Fruit fly (Drosophila melanogaster): Measurements from ENCODE around the gene Ktl.

The Ktl gene

DNA sequence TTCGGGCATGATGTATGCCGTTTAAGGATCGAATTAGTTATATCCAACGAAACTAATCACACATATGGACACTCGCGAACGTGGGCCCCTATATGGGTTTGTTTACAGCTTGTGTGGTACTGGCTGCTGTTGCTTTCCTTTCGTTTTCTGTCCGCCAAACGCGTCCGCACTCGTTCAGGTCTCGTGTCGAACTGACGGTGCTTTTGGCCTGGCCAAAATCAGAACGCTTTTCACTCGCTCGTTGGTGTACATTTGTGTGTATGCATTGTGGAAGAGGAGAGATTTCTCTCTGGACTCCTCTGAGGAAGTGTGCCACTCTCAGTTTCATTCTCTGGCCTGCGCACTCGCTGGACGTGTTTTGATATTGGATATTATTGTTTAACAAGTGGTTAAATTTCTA, at the start of gene Ktl:
Gene Ktl, minus strand, starts transcription at position 193 of the 400 bp plus-strand sequence.
- no peak for TF ChIP-seq Dll (optimal IDR thresholded peaks at IDR 0.05)
- no peak for TF ChIP-seq usp (GFP tag; optimal IDR thresholded peaks at IDR 0.05)
- no peak for TF ChIP-seq psq (optimal IDR thresholded peaks at IDR 0.05)
- no peak for TF ChIP-seq EcR (GFP tag; optimal IDR thresholded peaks at IDR 0.05)
- TF ChIP-seq pan (optimal IDR thresholded peaks at IDR 0.05): no peak
- no peak for TF ChIP-seq CG8478 (optimal IDR thresholded peaks at IDR 0.05)

DNA sequence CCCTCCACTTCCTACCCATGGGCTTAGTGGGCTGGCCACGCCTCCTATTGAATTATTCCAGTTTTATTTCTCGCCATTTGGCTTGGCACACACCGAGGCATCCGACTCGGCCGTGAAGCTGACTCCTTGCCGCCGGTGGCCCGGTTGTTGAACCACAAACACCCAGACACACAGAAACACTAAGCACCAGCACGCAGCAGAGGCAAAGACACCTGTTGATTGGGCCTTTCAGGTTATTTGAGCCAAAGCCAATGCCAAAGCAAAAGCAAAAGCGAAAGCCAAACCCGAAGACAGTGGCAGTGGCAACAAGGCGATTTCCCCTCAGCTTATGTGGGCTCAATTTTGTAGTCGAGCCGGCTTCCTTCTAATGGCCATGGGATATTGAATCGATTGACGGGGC, 49.7 kb upstream of the Ktl start:
- no peak for TF ChIP-seq pan (optimal IDR thresholded peaks at IDR 0.05)
- no peak for TF ChIP-seq Dll (optimal IDR thresholded peaks at IDR 0.05)
- no peak for TF ChIP-seq usp (GFP tag; optimal IDR thresholded peaks at IDR 0.05)
- TF ChIP-seq psq (optimal IDR thresholded peaks at IDR 0.05): no peak
- TF ChIP-seq CG8478 (optimal IDR thresholded peaks at IDR 0.05): no peak
- TF ChIP-seq EcR (GFP tag; optimal IDR thresholded peaks at IDR 0.05): no peak

DNA sequence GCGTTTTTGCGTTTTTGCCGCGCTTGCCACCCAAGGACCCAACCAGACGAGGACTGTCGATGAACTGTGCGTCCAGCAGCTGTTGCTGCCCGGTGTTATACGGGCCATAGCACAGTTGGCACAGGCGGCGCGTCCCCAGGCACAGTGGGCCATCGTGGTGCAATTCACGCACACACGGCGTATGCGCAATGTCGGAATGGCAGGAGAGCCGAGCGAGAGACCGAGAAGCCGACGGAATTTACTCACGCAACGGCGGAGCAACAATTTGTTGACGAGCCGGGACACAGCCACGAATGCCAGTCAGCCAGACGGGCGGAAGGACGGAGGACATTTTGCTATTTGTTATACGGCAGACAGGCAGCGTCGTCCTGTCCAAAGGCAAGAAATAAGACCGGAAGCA, 48.3 kb upstream of the Ktl start, which contains the start of gene CG31191:
Gene CG31191, minus strand, starts transcription at position 68 of the 400 bp plus-strand sequence.
- TF ChIP-seq psq (optimal IDR thresholded peaks at IDR 0.05): no peak
- no peak for TF ChIP-seq usp (GFP tag; optimal IDR thresholded peaks at IDR 0.05)
- no peak for TF ChIP-seq EcR (GFP tag; optimal IDR thresholded peaks at IDR 0.05)
- no peak for TF ChIP-seq CG8478 (optimal IDR thresholded peaks at IDR 0.05)
- no peak for TF ChIP-seq pan (optimal IDR thresholded peaks at IDR 0.05)

DNA sequence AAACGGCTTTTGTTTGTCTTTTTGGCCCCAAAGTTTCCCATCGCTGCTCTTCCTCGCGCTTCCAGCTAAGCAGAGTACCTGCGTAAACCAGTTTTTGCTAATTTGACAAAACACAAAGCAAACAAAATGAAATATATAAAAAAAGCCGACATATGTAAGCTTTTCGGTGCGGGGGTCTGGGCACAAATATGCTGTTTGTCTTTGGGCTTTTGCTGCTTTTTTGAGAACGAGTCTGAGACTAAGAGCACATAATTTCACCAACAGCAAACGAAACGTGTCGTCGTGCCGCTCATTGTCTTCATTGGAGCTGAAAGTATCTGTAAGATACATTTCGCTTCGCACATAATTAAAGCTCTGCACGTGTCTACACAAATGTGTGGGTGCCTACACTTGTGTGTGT, 18.7 kb upstream of the Ktl start:
- TF ChIP-seq pan (optimal IDR thresholded peaks at IDR 0.05): no peak
- TF ChIP-seq EcR (GFP tag; optimal IDR thresholded peaks at IDR 0.05): no peak

DNA sequence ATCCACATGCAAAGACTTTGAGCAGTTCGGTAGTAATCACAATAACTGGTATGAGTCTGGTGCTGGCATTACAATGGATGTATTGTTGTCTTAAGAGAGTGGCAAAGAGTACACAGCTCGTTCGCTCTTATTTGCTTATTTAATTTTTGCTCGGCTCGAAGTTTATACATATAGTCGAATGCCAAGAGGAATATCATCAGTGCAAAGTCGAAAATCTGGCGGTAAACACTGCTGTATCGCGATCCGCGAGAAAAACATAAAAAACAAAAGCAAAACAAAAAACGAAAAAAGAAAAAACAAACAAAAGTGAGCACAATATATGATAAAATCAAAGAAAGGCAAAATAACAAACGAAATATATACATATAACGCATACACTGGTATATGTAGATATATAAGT, 17.0 kb upstream of the Ktl start, which contains the start of gene hdly:
Gene hdly, plus strand, starts transcription at position 194 of the 400 bp plus-strand sequence.
- TF ChIP-seq Dll (optimal IDR thresholded peaks at IDR 0.05): no peak
- no peak for TF ChIP-seq EcR (GFP tag; optimal IDR thresholded peaks at IDR 0.05)
- TF ChIP-seq usp (GFP tag; optimal IDR thresholded peaks at IDR 0.05): no peak
- no peak for TF ChIP-seq pan (optimal IDR thresholded peaks at IDR 0.05)
- TF ChIP-seq psq (optimal IDR thresholded peaks at IDR 0.05): no peak
- no peak for TF ChIP-seq CG8478 (optimal IDR thresholded peaks at IDR 0.05)

DNA sequence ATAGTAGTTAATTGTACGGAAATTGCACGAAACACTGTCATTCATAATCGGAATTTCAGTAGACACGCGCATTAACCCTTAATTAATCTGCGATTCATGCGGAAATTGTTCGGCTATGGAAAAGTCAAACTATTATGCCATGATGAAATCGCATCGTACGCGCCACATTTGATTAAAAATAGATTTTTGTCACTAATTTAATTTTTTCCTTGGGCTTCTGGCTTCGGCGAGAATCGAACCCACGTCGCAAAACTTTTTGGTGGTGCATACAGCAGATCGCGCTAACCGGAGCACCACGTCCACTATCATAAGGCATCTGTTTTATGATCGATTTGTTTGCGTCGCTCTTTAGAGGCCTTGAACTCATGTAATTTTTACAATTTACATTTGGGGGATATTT, 15.6 kb upstream of the Ktl start:
- no peak for TF ChIP-seq CG8478 (optimal IDR thresholded peaks at IDR 0.05)
- TF ChIP-seq psq (optimal IDR thresholded peaks at IDR 0.05): no peak
- no peak for TF ChIP-seq EcR (GFP tag; optimal IDR thresholded peaks at IDR 0.05)
- TF ChIP-seq pan (optimal IDR thresholded peaks at IDR 0.05): no peak
- no peak for TF ChIP-seq usp (GFP tag; optimal IDR thresholded peaks at IDR 0.05)
- TF ChIP-seq Dll (optimal IDR thresholded peaks at IDR 0.05): no peak

DNA sequence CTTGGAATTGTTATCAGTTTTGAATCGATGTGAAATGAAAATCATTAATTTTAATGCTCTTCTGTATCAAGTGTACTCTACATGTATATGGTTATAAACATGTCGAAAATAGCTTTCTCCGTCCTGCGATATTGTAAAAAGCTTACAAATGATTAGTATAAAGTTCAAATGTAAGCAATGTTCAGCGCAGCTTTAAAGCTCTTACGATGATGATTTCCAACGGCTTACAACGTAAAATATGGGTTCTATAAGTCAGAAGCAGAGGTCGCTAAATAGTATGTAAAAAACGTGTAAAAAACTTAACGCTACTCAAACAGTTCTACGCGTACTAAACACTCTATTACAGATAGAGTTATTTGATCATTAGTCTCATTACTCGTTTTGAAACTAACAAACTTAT, 11.5 kb upstream of the Ktl start:
- TF ChIP-seq EcR (GFP tag; optimal IDR thresholded peaks at IDR 0.05): no peak
- TF ChIP-seq pan (optimal IDR thresholded peaks at IDR 0.05): no peak
- no peak for TF ChIP-seq CG8478 (optimal IDR thresholded peaks at IDR 0.05)
- TF ChIP-seq usp (GFP tag; optimal IDR thresholded peaks at IDR 0.05): no peak
- no peak for TF ChIP-seq Dll (optimal IDR thresholded peaks at IDR 0.05)
- no peak for TF ChIP-seq psq (optimal IDR thresholded peaks at IDR 0.05)

DNA sequence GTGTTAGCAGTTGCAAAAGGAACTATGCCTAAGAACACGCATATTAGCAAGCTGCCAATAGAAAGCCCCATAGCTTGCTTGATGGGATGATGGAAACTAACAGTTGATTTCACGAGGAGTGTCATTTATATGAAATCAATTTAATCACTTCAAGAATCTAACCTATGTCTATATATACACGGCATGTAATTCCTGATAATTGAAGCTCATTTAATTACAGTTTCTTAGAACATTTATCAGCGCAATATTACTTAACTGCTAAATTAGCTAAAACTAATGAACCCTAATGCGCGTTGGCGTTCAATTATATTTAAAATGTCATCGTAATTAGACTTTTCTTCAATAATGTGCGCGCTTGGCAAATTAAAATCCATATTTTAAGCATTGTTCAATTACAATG, 8.3 kb upstream of the Ktl start, which contains the start of gene TotX:
Gene TotX, minus strand, starts transcription at position 101 of the 400 bp plus-strand sequence.
- no peak for TF ChIP-seq EcR (GFP tag; optimal IDR thresholded peaks at IDR 0.05)
- no peak for TF ChIP-seq psq (optimal IDR thresholded peaks at IDR 0.05)
- no peak for TF ChIP-seq CG8478 (optimal IDR thresholded peaks at IDR 0.05)
- TF ChIP-seq pan (optimal IDR thresholded peaks at IDR 0.05): no peak
- TF ChIP-seq usp (GFP tag; optimal IDR thresholded peaks at IDR 0.05): no peak
- TF ChIP-seq Dll (optimal IDR thresholded peaks at IDR 0.05): no peak

DNA sequence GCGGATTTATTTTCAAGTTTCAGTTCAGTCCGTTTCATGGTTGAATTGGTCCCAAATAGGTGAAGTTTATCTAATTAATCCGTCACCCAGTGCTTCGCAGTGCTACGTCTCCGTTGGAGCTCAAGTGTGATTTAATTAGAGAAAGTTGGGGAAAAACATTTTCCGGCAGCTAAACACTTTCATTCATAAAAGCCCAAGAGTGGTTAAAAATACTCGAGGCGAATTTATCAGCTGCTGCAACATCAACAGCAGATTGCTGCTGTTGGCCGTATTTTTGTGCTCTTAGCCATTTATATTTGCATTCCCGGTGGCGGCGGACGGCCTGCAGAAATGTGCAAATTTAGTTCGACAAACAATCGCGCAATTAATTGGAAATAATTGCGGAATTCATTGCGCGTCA, 4.5 kb upstream of the Ktl start, which contains the start of gene Grik:
Gene Grik, plus strand, starts transcription at position 301 of the 400 bp plus-strand sequence.
- TF ChIP-seq CG8478 (optimal IDR thresholded peaks at IDR 0.05) (no peak), EcR (GFP tag; optimal IDR thresholded peaks at IDR 0.05) (no peak), usp (GFP tag; optimal IDR thresholded peaks at IDR 0.05) (no peak), psq (optimal IDR thresholded peaks at IDR 0.05) (no peak), Dll (optimal IDR thresholded peaks at IDR 0.05) (no peak), pan (optimal IDR thresholded peaks at IDR 0.05) (no peak)

DNA sequence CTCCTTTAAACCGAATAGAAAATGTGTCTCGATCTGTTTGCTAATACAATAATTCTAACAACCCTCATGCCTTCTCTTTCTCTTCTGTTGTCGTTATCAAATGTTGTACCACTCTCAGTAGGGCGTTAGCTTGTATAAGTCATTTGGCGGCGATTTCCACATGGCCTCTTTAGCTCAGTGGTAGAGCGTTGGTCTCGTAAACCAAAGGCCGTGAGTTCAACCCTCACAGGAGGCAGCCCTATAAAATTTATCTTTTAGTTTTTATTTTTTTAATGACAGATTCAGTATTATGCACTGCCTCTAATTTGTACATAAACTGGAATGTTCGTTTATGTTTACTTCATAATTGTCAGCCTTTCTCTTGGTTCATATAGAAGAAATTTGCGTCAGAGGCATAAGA, 5.6 kb downstream of the Ktl start:
- TF ChIP-seq Dll (optimal IDR thresholded peaks at IDR 0.05) (no peak), usp (GFP tag; optimal IDR thresholded peaks at IDR 0.05) (no peak), EcR (GFP tag; optimal IDR thresholded peaks at IDR 0.05) (no peak), psq (optimal IDR thresholded peaks at IDR 0.05) (no peak), CG8478 (optimal IDR thresholded peaks at IDR 0.05) (no peak), pan (optimal IDR thresholded peaks at IDR 0.05) (no peak)

DNA sequence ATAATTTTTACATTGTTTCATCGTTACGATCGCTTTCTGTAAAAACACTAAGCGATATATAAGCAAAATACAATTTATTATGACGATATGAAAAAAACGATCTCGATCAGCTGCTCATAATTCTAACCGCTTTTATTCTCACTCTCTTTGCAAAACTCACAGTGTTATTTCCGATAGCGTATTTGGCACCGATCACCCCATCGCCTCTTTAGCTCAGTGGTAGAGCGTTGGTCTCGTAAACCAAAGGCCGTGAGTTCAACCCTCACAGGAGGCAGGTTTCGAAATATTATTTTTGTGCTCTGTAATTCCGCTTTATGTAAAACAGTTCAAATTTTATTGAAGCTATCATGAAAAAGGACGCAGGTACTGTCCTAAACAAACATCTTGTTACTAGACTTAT, 6.2 kb downstream of the Ktl start:
- TF ChIP-seq EcR (GFP tag; optimal IDR thresholded peaks at IDR 0.05): no peak
- no peak for TF ChIP-seq CG8478 (optimal IDR thresholded peaks at IDR 0.05)
- no peak for TF ChIP-seq Dll (optimal IDR thresholded peaks at IDR 0.05)
- TF ChIP-seq usp (GFP tag; optimal IDR thresholded peaks at IDR 0.05): no peak
- no peak for TF ChIP-seq pan (optimal IDR thresholded peaks at IDR 0.05)
- no peak for TF ChIP-seq psq (optimal IDR thresholded peaks at IDR 0.05)

DNA sequence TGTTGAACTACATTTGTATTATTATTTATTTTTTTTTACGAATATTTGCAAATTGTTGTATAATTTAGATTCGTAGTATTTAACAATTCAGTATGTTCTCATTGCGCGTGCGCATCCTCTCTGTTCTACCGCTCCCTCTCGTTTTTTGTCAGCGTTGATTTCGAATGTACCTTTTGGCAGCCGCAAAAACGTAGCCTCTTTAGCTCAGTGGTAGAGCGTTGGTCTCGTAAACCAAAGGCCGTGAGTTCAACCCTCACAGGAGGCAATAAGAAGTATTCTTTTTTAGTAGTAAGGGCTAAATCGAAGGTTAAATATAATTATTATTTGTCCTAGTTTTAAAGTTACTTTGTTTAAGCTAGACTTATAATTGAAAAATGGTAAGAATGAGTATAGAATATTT, 6.6 kb downstream of the Ktl start:
- TF ChIP-seq CG8478 (optimal IDR thresholded peaks at IDR 0.05) (no peak), usp (GFP tag; optimal IDR thresholded peaks at IDR 0.05) (no peak), pan (optimal IDR thresholded peaks at IDR 0.05) (no peak), EcR (GFP tag; optimal IDR thresholded peaks at IDR 0.05) (no peak), psq (optimal IDR thresholded peaks at IDR 0.05) (no peak), Dll (optimal IDR thresholded peaks at IDR 0.05) (no peak)

DNA sequence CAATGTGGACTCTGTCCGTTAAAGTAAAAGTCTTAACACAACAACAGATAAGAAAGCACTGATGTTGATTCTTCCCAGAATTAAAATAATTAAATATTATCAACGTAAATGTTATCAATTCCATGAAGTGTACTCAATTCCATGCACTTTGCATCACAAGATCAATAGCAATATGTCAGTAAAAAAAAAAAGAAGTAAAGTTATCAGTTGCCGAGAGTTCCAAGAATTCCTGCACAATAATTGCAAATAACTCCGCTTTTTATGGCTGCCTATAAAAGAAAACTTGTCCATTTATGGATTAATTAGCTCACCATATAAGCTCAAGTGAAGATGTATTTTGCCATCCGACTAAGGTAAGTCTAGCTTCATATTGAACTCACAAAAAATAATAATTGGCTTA, 19.7 kb downstream of the Ktl start, which contains the start of gene TotZ:
Gene TotZ, plus strand, starts transcription at position 301 of the 400 bp plus-strand sequence.
- TF ChIP-seq Dll (optimal IDR thresholded peaks at IDR 0.05) (no peak), CG8478 (optimal IDR thresholded peaks at IDR 0.05) (no peak), pan (optimal IDR thresholded peaks at IDR 0.05) (no peak), psq (optimal IDR thresholded peaks at IDR 0.05) (no peak), EcR (GFP tag; optimal IDR thresholded peaks at IDR 0.05) (no peak), usp (GFP tag; optimal IDR thresholded peaks at IDR 0.05) (no peak)
